Worm (Caenorhabditis elegans) whole organism, L3 larva: ENCODE data around the gene C35C5.9.

Experiments used
- R02D3.7 ChIP-seq: fragments of 150-350 bp; optimal IDR thresholded peaks from 2 replicates; lab custom pipeline; 2014; ENCODE audit warnings: missing biosample characterization, missing genetic modification characterization
- aly-2 ChIP-seq: fragments of 150-350 bp; optimal IDR thresholded peaks from 2 replicates; lab custom pipeline; 2014; ENCODE audit warnings: missing biosample characterization, missing genetic modification characterization
- ceh-16 ChIP-seq: sonication (generic microtip); optimal IDR thresholded peaks from 2 replicates; lab custom pipeline; 2017; ENCODE audit warnings: missing biosample characterization, missing genetic modification characterization
- ceh-28 ChIP-seq: fragments of 150-350 bp; optimal IDR thresholded peaks from 2 replicates; lab custom pipeline; 2014; ENCODE audit warnings: missing biosample characterization, missing genetic modification reagents, missing genetic modification characterization
- ceh-9 ChIP-seq: sonication (generic microtip); optimal IDR thresholded peaks from 2 replicates; lab custom pipeline; 2018; ENCODE audit warnings: missing biosample characterization, missing genetic modification characterization
- daf-12 ChIP-seq: fragments of 150-350 bp; optimal IDR thresholded peaks from 2 replicates; lab custom pipeline; 2014; ENCODE audit warnings: missing biosample characterization, missing genetic modification reagents, missing genetic modification characterization
- elt-3 ChIP-seq, 3 experiments: fragments of 150-350 bp in 1 of 3; sonication (generic microtip) in 2 of 3; optimal IDR thresholded peaks; 2 replicates in 2 of 3; 4 replicates in 1 of 3; lab custom pipeline; 2014 to 2017; ENCODE audit warnings: missing biosample characterization in 3 of 3, missing genetic modification characterization in 3 of 3
- eor-1 ChIP-seq, 2 experiments: fragments of 150-350 bp; optimal IDR thresholded peaks; 2 replicates each; lab custom pipeline; 2014 to 2018; ENCODE audit warnings: missing biosample characterization in 2 of 2, missing genetic modification characterization in 2 of 2
- fkh-10 ChIP-seq: sonication (generic microtip); optimal IDR thresholded peaks from 2 replicates; lab custom pipeline; 2017; ENCODE audit warnings: missing biosample characterization, missing genetic modification reagents, missing genetic modification characterization
- fkh-2 ChIP-seq: fragments of 150-350 bp; optimal IDR thresholded peaks from 2 replicates; lab custom pipeline; 2014; ENCODE audit warnings: missing biosample characterization, missing genetic modification reagents, missing genetic modification characterization
- hmg-11 ChIP-seq: sonication (generic microtip); optimal IDR thresholded peaks from 2 replicates; lab custom pipeline; 2016; ENCODE audit warnings: missing genetic modification characterization, missing compliant biosample characterization
- lin-15B ChIP-seq: fragments of 150-350 bp; optimal IDR thresholded peaks from 2 replicates; lab custom pipeline; 2014; ENCODE audit warnings: missing biosample characterization, missing genetic modification characterization
- lin-39 ChIP-seq: fragments of 150-350 bp; optimal IDR thresholded peaks from 2 replicates; lab custom pipeline; 2018; ENCODE audit warnings: missing biosample characterization, missing genetic modification reagents, missing genetic modification characterization
- lsy-12 ChIP-seq: sonication (generic microtip); optimal IDR thresholded peaks from 2 replicates; lab custom pipeline; 2016; ENCODE audit warnings: mild to moderate bottlenecking, missing genetic modification characterization, missing compliant biosample characterization
- mml-1 ChIP-seq: fragments of 150-350 bp; sonication (generic microtip); optimal IDR thresholded peaks from 3 replicates; lab custom pipeline; 2014; ENCODE audit warnings: missing biosample characterization, missing genetic modification characterization
- nfya-1 ChIP-seq: sonication (generic microtip); optimal IDR thresholded peaks from 2 replicates; lab custom pipeline; 2017; ENCODE audit warnings: missing genetic modification characterization, mild to moderate bottlenecking, missing compliant biosample characterization, antibody characterized with exemption, moderate library complexity; ENCODE audit not compliant: insufficient read depth
- nhr-11 ChIP-seq: fragments of 150-350 bp; optimal IDR thresholded peaks from 2 replicates; lab custom pipeline; 2014; ENCODE audit warnings: missing biosample characterization, missing genetic modification characterization
- nhr-23 ChIP-seq: fragments of 150-350 bp; optimal IDR thresholded peaks from 2 replicates; lab custom pipeline; 2014; ENCODE audit warnings: missing biosample characterization, missing genetic modification reagents, missing genetic modification characterization
- nhr-25 ChIP-seq: sonication (generic microtip); optimal IDR thresholded peaks from 2 replicates; lab custom pipeline; 2017; ENCODE audit warnings: missing biosample characterization, missing genetic modification characterization
- nhr-28 ChIP-seq: fragments of 150-350 bp; optimal IDR thresholded peaks from 2 replicates; lab custom pipeline; 2014; ENCODE audit warnings: missing biosample characterization, missing genetic modification characterization
- nhr-43 ChIP-seq: sonication (generic microtip); optimal IDR thresholded peaks from 2 replicates; lab custom pipeline; 2016; ENCODE audit warnings: mild to moderate bottlenecking, missing genetic modification characterization, missing compliant biosample characterization; ENCODE audit not compliant: poor library complexity, severe bottlenecking
- nhr-76 ChIP-seq: fragments of 150-350 bp; sonication (generic microtip); optimal IDR thresholded peaks from 5 replicates; lab custom pipeline; 2014; ENCODE audit warnings: missing biosample characterization, missing genetic modification characterization
- pqm-1 ChIP-seq: fragments of 150-350 bp; optimal IDR thresholded peaks from 2 replicates; lab custom pipeline; 2017; ENCODE audit warnings: missing biosample characterization, missing genetic modification characterization, inconsistent platforms
- sea-2 ChIP-seq: fragments of 150-350 bp; sonication (generic microtip); optimal IDR thresholded peaks from 4 replicates; lab custom pipeline; 2014; ENCODE audit warnings: missing biosample characterization, missing genetic modification reagents, missing genetic modification characterization
- skn-1 ChIP-seq: fragments of 150-350 bp; optimal IDR thresholded peaks from 2 replicates; lab custom pipeline; 2014; ENCODE audit warnings: missing biosample characterization, missing genetic modification characterization
- snpc-4 ChIP-seq: fragments of 150-350 bp; optimal IDR thresholded peaks from 2 replicates; lab custom pipeline; 2014; ENCODE audit warnings: missing biosample characterization, missing genetic modification characterization
- tbx-2 ChIP-seq: sonication (generic microtip); optimal IDR thresholded peaks from 2 replicates; lab custom pipeline; 2016; ENCODE audit warnings: mild to moderate bottlenecking, missing genetic modification characterization, missing compliant biosample characterization
- unc-62 ChIP-seq: fragments of 150-350 bp; sonication (generic microtip); optimal IDR thresholded peaks from 4 replicates; lab custom pipeline; 2014; ENCODE audit warnings: missing biosample characterization, missing genetic modification reagents, missing genetic modification characterization
- ztf-4 ChIP-seq: fragments of 150-350 bp; optimal IDR thresholded peaks from 2 replicates; lab custom pipeline; 2014; ENCODE audit warnings: missing biosample characterization, missing genetic modification characterization

C35C5.9 gene

ce11 chrX:11563663-11564062 is 27.3 kb downstream of the C35C5.9 start, which contains the start of gene trpp-9 (continued):
- no peak for TF ChIP-seq daf-12 (tag; lab: Kevin White, UChicago)
- peak; percentile 58 for TF ChIP-seq nfya-1 (tag; lab: Kevin White, UChicago)
- peak; percentile 42 for TF ChIP-seq nhr-43 (tag; lab: Kevin White, UChicago)
- TF ChIP-seq eor-1 (tag; optimal IDR thresholded peaks at IDR 0.05; lab: Kevin White, UChicago): no peak
- TF ChIP-seq skn-1 (tag; lab: Kevin White, UChicago): no peak
- no peak for TF ChIP-seq ceh-28

- TF ChIP-seq fkh-10 (GFP tag; lab: Kevin White, UChicago) (peak; percentile 71), snpc-4 (tag; lab: Kevin White, UChicago) (no peak), nhr-76 (tag; lab: Kevin White, UChicago) (no peak)
Observed at ce11 chrX:11569744-11570359, 33.5 kb downstream of the C35C5.9 start.

- TF ChIP-seq nhr-28 (tag; lab: Kevin White, UChicago) (no peak), ztf-4 (tag; lab: Kevin White, UChicago) (no peak), nfya-1 (tag; lab: Kevin White, UChicago) (peak; percentile 41), lin-39 (peak; percentile 1), nhr-23 (tag; lab: Kevin White, UChicago) (peak; percentile 6)
- TF ChIP-seq, all 47 proteins: peak for 3
Observed at ce11 chrX:11571714-11572113, 35.3 kb downstream of the C35C5.9 start.

- no peak for TF ChIP-seq eor-1 (tag; optimal IDR thresholded peaks at IDR 0.05; lab: Kevin White, UChicago)
- no peak for TF ChIP-seq aly-2
- no peak for TF ChIP-seq nhr-25 (tag; lab: Kevin White, UChicago)
- TF ChIP-seq lin-15B (tag; lab: Kevin White, UChicago): no peak
- TF ChIP-seq pqm-1 (tag; lab: Kevin White, UChicago): no peak
- no peak for TF ChIP-seq ceh-28
- TF ChIP-seq sea-2 (GFP tag; lab: Kevin White, UChicago): no peak
Observed at ce11 chrX:11572205-11572604, 35.8 kb downstream of the C35C5.9 start, which contains the start of gene frm-3. Gene frm-3, plus strand, starts transcription at chrX:11572505.

- TF ChIP-seq tbx-2 (tag; lab: Kevin White, UChicago) (no peak), ceh-16 (tag; lab: Kevin White, UChicago) (no peak), R02D3.7 (no peak), nhr-11 (tag; lab: Kevin White, UChicago) (no peak), daf-12 (tag; lab: Kevin White, UChicago) (no peak), mml-1 (tag; lab: Kevin White, UChicago) (no peak), nfya-1 (tag; lab: Kevin White, UChicago) (no peak), lsy-12 (tag; lab: Kevin White, UChicago) (no peak), elt-3 (tag; optimal IDR thresholded peaks at IDR 0.05; lab: Kevin White, UChicago) (no peak), fkh-2 (tag; lab: Kevin White, UChicago) (no peak), hmg-11 (tag; lab: Kevin White, UChicago) (no peak)
- TF ChIP-seq, all 47 proteins: peak for 0
Observed at ce11 chrX:11574167-11574566, 37.8 kb downstream of the C35C5.9 start.

- TF ChIP-seq ceh-9 (no peak), unc-62 (GFP tag; lab: Kevin White, UChicago) (peak; percentile 32), lin-39 (peak; percentile 64)
Observed at ce11 chrX:11576429-11577088, 40.2 kb downstream of the C35C5.9 start.
